Fruit fly (Drosophila melanogaster) whole organism, wandering third instar larva: Measurements from ENCODE around the gene bumpel.

ENCODE experiments used
- Abd-B ChIP-seq: fragments of >200 bp; optimal IDR thresholded peaks from 2 replicates; lab custom pipeline; 2017; ENCODE audit warnings: missing biosample characterization, missing genetic modification characterization
- HLH106 ChIP-seq: fragments of 200-800 bp; optimal IDR thresholded peaks from 3 replicates; lab custom pipeline; 2019; ENCODE audit warnings: missing biosample characterization, mild to moderate bottlenecking, missing genetic modification characterization, moderate library complexity
- Hr78 ChIP-seq: fragments of >200 bp; optimal IDR thresholded peaks from 2 replicates; lab custom pipeline; 2017; ENCODE audit warnings: missing biosample characterization, missing genetic modification characterization
- Jra ChIP-seq: sonication (Bioruptor generic); optimal IDR thresholded peaks from 2 replicates; lab custom pipeline; 2016; ENCODE audit warnings: missing biosample characterization, missing genetic modification characterization
- Mio ChIP-seq: sonication (Bioruptor generic); optimal IDR thresholded peaks from 2 replicates; lab custom pipeline; 2016; ENCODE audit warnings: missing biosample characterization, missing genetic modification characterization
- OdsH ChIP-seq: fragments of 200-800 bp; sonication (Bioruptor generic); optimal IDR thresholded peaks from 2 replicates; lab custom pipeline; 2016; ENCODE audit warnings: missing biosample characterization, mild to moderate bottlenecking, missing genetic modification characterization
- Sp1 ChIP-seq: fragments of 200-800 bp; sonication (Bioruptor generic); optimal IDR thresholded peaks from 3 replicates; lab custom pipeline; 2019; ENCODE audit warnings: missing biosample characterization, mild to moderate bottlenecking, missing genetic modification characterization, moderate library complexity
- h ChIP-seq: fragments of 200-800 bp; sonication (Bioruptor generic); optimal IDR thresholded peaks from 3 replicates; lab custom pipeline; 2016; ENCODE audit warnings: missing biosample characterization, mild to moderate bottlenecking, missing genetic modification characterization

- TF ChIP-seq Jra (GFP tag; lab: Kevin White, UChicago) = no peak
- TF ChIP-seq OdsH (GFP tag; lab: Kevin White, UChicago) = no peak
- no peak for TF ChIP-seq h (GFP tag; lab: Kevin White, UChicago)
- TF ChIP-seq HLH106 (tag; lab: Kevin White, UChicago) = no peak
- TF ChIP-seq Mio (GFP tag; lab: Kevin White, UChicago) = no peak
- no peak for TF ChIP-seq Abd-B (GFP tag; lab: Kevin White, UChicago)
- TF ChIP-seq Sp1 (GFP tag; lab: Kevin White, UChicago) = no peak
- no peak for TF ChIP-seq Hr78 (GFP tag; lab: Kevin White, UChicago)
Observed at dm6 chr3R:11418568-11418967, at the start of gene bumpel, which contains the start of gene CG45676.
